Worm (Caenorhabditis elegans): ENCODE data around the gene frpr-9.
A peak's percentile ranks its signal among the peaks of the same experiment; 100 is the strongest.

frpr-9 gene

ce11 chrV:10991789-10992188 lies at the start of gene frpr-9:
TSS of gene frpr-9 (plus strand) at chrV:10992089.
- TF ChIP-seq flt-1 (GFP tag; IDR thresholded peaks at IDR 0.05) (no peak), sea-1 (GFP tag; conservative IDR thresholded peaks at IDR 0.05) (no peak), scrt-1 (GFP tag; IDR thresholded peaks at IDR 0.05) (no peak), tbx-11 (GFP tag; IDR thresholded peaks at IDR 0.05) (no peak), tbx-37 (GFP tag; conservative IDR thresholded peaks at IDR 0.05) (no peak), F13C5.2 (tag; optimal IDR thresholded peaks at IDR 0.05) (no peak), hmbx-1 (tag; optimal IDR thresholded peaks at IDR 0.05) (no peak), ceh-13 (GFP tag; optimal IDR thresholded peaks at IDR 0.05) (no peak), ets-7 (tag; optimal IDR thresholded peaks at IDR 0.05) (no peak), B0310.2 (tag; optimal IDR thresholded peaks at IDR 0.05) (no peak), aly-1 (tag; optimal IDR thresholded peaks at IDR 0.05) (no peak), ceh-36 (tag; optimal IDR thresholded peaks at IDR 0.05) (no peak)

- no peak for TF ChIP-seq pes-1 (GFP tag; IDR thresholded peaks at IDR 0.05)
- no peak for TF ChIP-seq hmg-4 (GFP tag; optimal IDR thresholded peaks at IDR 0.05)
- no peak for TF ChIP-seq flt-1 (GFP tag; IDR thresholded peaks at IDR 0.05)
- no peak for TF ChIP-seq ets-7 (tag; optimal IDR thresholded peaks at IDR 0.05)
Observed at ce11 chrV:10942161-10942560, 49.7 kb upstream of the frpr-9 start, which contains the start of gene zip-9. TSS of gene zip-9 (plus strand) at chrV:10942461.

DNA sequence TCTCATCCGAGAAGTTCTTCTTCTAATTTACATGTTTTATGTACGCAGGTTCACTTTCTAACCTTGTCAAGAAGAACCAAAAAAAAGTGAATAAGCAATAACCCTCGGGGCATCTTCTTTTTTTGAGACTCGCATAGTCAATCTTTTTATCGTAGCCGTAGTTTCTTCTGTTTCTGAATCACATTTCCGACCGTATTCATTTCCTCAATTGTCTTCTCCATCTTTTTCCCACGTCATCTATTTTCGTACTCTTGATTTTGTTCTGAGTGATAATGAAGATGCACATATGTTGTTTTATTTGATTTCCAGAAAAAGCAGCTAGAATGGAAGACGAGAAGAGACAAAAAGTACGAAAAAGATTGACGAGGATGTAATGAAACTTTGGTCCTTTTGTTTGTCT lies 47.0 kb upstream of the frpr-9 start:
- TF ChIP-seq tbx-11 (GFP tag; IDR thresholded peaks at IDR 0.05) = no peak
- TF ChIP-seq ama-1 (optimal IDR thresholded peaks at IDR 0.05) = no peak
- TF ChIP-seq tra-4 (tag; optimal IDR thresholded peaks at IDR 0.05) = no peak
- TF ChIP-seq hmg-4 (GFP tag; optimal IDR thresholded peaks at IDR 0.05) = no peak
- no peak for TF ChIP-seq scrt-1 (GFP tag; IDR thresholded peaks at IDR 0.05)
- no peak for TF ChIP-seq sea-1 (GFP tag; conservative IDR thresholded peaks at IDR 0.05)
- TF ChIP-seq ets-7 (tag; optimal IDR thresholded peaks at IDR 0.05) = no peak
- no peak for TF ChIP-seq F13C5.2 (tag; optimal IDR thresholded peaks at IDR 0.05)
- TF ChIP-seq aly-1 (tag; optimal IDR thresholded peaks at IDR 0.05) = no peak
- no peak for TF ChIP-seq flt-1 (GFP tag; IDR thresholded peaks at IDR 0.05)
- TF ChIP-seq ceh-13 (GFP tag; optimal IDR thresholded peaks at IDR 0.05) = no peak
- no peak for TF ChIP-seq ceh-36 (tag; optimal IDR thresholded peaks at IDR 0.05)
- TF ChIP-seq hnd-1 (tag; optimal IDR thresholded peaks at IDR 0.05) = no peak
- TF ChIP-seq B0310.2 (tag; optimal IDR thresholded peaks at IDR 0.05) = no peak
- no peak for TF ChIP-seq hmbx-1 (tag; optimal IDR thresholded peaks at IDR 0.05)
- TF ChIP-seq pes-1 (GFP tag; IDR thresholded peaks at IDR 0.05) = no peak
- TF ChIP-seq tbx-37 (GFP tag; conservative IDR thresholded peaks at IDR 0.05) = no peak

- TF ChIP-seq scrt-1 (GFP tag; IDR thresholded peaks at IDR 0.05) (no peak), flt-1 (GFP tag; IDR thresholded peaks at IDR 0.05) (no peak), tbx-11 (GFP tag; IDR thresholded peaks at IDR 0.05) (no peak), tbx-37 (GFP tag; conservative IDR thresholded peaks at IDR 0.05) (no peak), ets-7 (tag; optimal IDR thresholded peaks at IDR 0.05) (no peak), B0310.2 (tag; optimal IDR thresholded peaks at IDR 0.05) (no peak), aly-1 (tag; optimal IDR thresholded peaks at IDR 0.05) (no peak), hnd-1 (tag; optimal IDR thresholded peaks at IDR 0.05) (no peak), ama-1 (optimal IDR thresholded peaks at IDR 0.05) (no peak), pes-1 (GFP tag; IDR thresholded peaks at IDR 0.05) (no peak), sea-1 (GFP tag; conservative IDR thresholded peaks at IDR 0.05) (no peak), tra-4 (tag; optimal IDR thresholded peaks at IDR 0.05) (no peak), ceh-36 (tag; optimal IDR thresholded peaks at IDR 0.05) (no peak), hmbx-1 (tag; optimal IDR thresholded peaks at IDR 0.05) (no peak), hmg-4 (GFP tag; optimal IDR thresholded peaks at IDR 0.05) (no peak), F13C5.2 (tag; optimal IDR thresholded peaks at IDR 0.05) (no peak), ceh-13 (GFP tag; optimal IDR thresholded peaks at IDR 0.05) (no peak)
Observed at ce11 chrV:10947210-10947609, 44.7 kb upstream of the frpr-9 start.

DNA sequence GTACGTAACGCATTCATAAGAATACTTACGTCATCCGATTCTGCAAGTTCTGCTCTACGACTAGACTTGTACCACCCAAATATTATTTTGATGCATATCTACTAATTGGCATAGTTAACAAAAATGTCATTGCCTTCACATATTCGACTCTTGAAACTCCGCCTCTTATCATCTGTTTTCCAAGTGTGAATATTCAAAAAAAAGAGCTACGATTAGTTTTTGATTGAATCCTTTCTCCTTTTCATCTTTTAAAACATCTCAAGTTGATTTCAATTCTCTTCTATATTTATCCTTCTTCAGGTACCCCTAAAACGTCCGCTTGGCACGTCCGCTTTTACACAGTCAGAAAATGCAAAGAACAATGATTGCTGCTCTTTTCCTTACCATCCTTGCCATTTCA lies 44.0 kb upstream of the frpr-9 start, which contains the start of gene F17C11.2:
Gene F17C11.2, plus strand, starts transcription at position 301 of the 400 bp plus-strand sequence.
- TF ChIP-seq ceh-36 (tag; optimal IDR thresholded peaks at IDR 0.05) = no peak
- no peak for TF ChIP-seq ceh-13 (GFP tag; optimal IDR thresholded peaks at IDR 0.05)
- no peak for TF ChIP-seq aly-1 (tag; optimal IDR thresholded peaks at IDR 0.05)
- no peak for TF ChIP-seq scrt-1 (GFP tag; IDR thresholded peaks at IDR 0.05)

DNA sequence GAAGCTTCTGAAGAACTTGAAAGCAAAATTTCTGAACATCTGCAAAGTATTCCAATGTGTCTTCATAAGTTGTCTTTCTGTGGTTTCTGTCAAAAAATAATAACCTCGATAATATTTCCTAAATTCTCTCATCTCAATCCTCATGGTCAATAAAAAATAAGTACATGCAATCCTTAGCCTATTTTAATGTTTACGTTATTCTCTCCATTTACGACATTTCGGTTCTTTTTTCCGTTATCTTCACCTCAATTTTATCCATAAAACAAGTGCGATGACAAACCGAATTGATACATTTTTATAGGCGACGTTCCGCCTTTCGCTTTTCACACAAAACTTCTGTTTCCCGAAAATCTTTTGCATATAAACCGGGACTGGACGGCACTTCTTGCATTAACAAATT lies 42.4 kb upstream of the frpr-9 start, which contains the start of gene col-153:
Gene col-153, plus strand, starts transcription at position 301 of the 400 bp plus-strand sequence.
- TF ChIP-seq tbx-37 (GFP tag; conservative IDR thresholded peaks at IDR 0.05) (no peak), hnd-1 (tag; optimal IDR thresholded peaks at IDR 0.05) (no peak), B0310.2 (tag; optimal IDR thresholded peaks at IDR 0.05) (no peak), aly-1 (tag; optimal IDR thresholded peaks at IDR 0.05) (no peak), pes-1 (GFP tag; IDR thresholded peaks at IDR 0.05) (no peak)

- TF ChIP-seq hmg-4 (GFP tag; optimal IDR thresholded peaks at IDR 0.05) = no peak
- TF ChIP-seq aly-1 (tag; optimal IDR thresholded peaks at IDR 0.05) = no peak
- peak; percentile 17; the same call in 1 of the 2 replicates for TF ChIP-seq tbx-37 (GFP tag; conservative IDR thresholded peaks at IDR 0.05)
- no peak for TF ChIP-seq ets-7 (tag; optimal IDR thresholded peaks at IDR 0.05)
- 0 out of 2 replicates have a peak, but pooled peaks have one; percentile 6 for TF ChIP-seq sea-1 (GFP tag; conservative IDR thresholded peaks at IDR 0.05)
Observed at ce11 chrV:10951655-10952278, 40.1 kb upstream of the frpr-9 start, which contains the start of gene F17C11.4. TSS of gene F17C11.4 (plus strand) at chrV:10951860.

DNA sequence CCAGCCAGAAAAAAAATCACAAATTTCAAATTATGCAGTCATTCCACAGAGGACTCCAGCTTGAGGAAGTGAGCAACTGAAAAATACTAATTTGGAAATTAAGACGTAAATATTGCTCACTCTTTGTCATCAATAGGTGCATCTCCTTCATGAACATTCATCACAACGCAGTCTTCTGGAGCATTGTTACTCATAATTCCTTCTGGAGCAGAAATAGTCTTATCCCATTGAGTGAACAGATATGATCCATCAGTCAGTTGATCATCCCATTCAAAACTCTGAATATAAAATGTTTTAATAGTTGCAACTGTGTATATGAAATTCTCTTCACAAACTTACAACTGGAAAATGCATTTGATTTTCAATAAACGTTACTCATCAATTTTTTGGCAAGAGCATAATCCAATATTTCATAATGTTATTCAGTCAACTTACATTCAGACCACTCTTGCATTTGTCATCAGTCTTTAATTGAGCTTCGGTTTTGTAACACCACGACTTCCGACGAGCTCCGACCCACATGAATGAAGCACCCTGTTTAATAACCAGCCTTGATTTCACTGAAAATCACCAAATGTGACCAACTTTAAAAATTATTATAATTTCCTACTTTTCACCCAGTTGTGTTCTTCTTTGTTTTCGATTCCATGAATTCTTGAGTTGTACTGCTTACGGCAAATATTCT lies 38.3 kb upstream of the frpr-9 start:
- no peak for TF ChIP-seq F13C5.2 (tag; optimal IDR thresholded peaks at IDR 0.05)
- TF ChIP-seq hmbx-1 (tag; optimal IDR thresholded peaks at IDR 0.05) = no peak
- TF ChIP-seq ceh-13 (GFP tag; optimal IDR thresholded peaks at IDR 0.05) = no peak
- TF ChIP-seq aly-1 (tag; optimal IDR thresholded peaks at IDR 0.05) = no peak
- no peak for TF ChIP-seq ets-7 (tag; optimal IDR thresholded peaks at IDR 0.05)
- TF ChIP-seq ama-1 (optimal IDR thresholded peaks at IDR 0.05) = no peak
- no peak for TF ChIP-seq tra-4 (tag; optimal IDR thresholded peaks at IDR 0.05)
- no peak for TF ChIP-seq tbx-11 (GFP tag; IDR thresholded peaks at IDR 0.05)
- TF ChIP-seq sea-1 (GFP tag; conservative IDR thresholded peaks at IDR 0.05) = no peak
- no peak for TF ChIP-seq pes-1 (GFP tag; IDR thresholded peaks at IDR 0.05)
